Worm (Caenorhabditis elegans) whole organism, early embryonic: Measurements from ENCODE around the gene str-168.

Experiments
- F13C5.2 ChIP-seq: sonication (generic microtip); optimal IDR thresholded peaks from 2 replicates; lab custom pipeline; 2017; ENCODE audit warnings: mild to moderate bottlenecking, missing genetic modification characterization, inconsistent platforms, missing compliant biosample characterization
- aly-1 ChIP-seq: sonication (generic microtip); optimal IDR thresholded peaks from 2 replicates; lab custom pipeline; 2016; ENCODE audit warnings: missing genetic modification characterization, missing compliant biosample characterization
- ama-1 ChIP-seq: fragments of 150-350 bp; optimal IDR thresholded peaks from 2 replicates; lab custom pipeline; 2014
- ceh-13 ChIP-seq: fragments of 200-800 bp; sonication (Bioruptor generic); optimal IDR thresholded peaks from 2 replicates; lab custom pipeline; 2018; ENCODE audit warnings: mild to moderate bottlenecking, missing genetic modification characterization, missing compliant biosample characterization
- ceh-36 ChIP-seq: sonication (generic microtip); optimal IDR thresholded peaks from 2 replicates; lab custom pipeline; 2016; ENCODE audit warnings: missing genetic modification characterization, inconsistent platforms, missing compliant biosample characterization
- flt-1 ChIP-seq: fragments of 200-800 bp; sonication (Bioruptor generic); IDR thresholded peaks from 2 replicates; pipeline ENCODE4 v1.3.6; 2022; ENCODE audit warnings: missing genetic modification characterization, missing compliant biosample characterization
- hmbx-1 ChIP-seq: sonication (generic microtip); optimal IDR thresholded peaks from 2 replicates; lab custom pipeline; 2016; ENCODE audit warnings: mild to moderate bottlenecking, missing genetic modification characterization, missing compliant biosample characterization
- hmg-4 ChIP-seq: fragments of 200-800 bp; sonication (Bioruptor generic); optimal IDR thresholded peaks from 2 replicates; lab custom pipeline; 2018; ENCODE audit warnings: mild to moderate bottlenecking, missing genetic modification characterization, missing compliant biosample characterization
- hnd-1 ChIP-seq: sonication (generic microtip); optimal IDR thresholded peaks from 2 replicates; lab custom pipeline; 2016; ENCODE audit warnings: missing genetic modification characterization, missing compliant biosample characterization
- scrt-1 ChIP-seq: fragments of 200-800 bp; sonication (Bioruptor generic); IDR thresholded peaks from 2 replicates; pipeline ENCODE4 v1.3.6; 2022; ENCODE audit warnings: missing genetic modification characterization, missing compliant biosample characterization
- sea-1 ChIP-seq: fragments of 200-800 bp; sonication (Bioruptor generic); conservative IDR thresholded peaks from 2 replicates; pipeline ENCODE4 v1.3.6; 2022; ENCODE audit warnings: missing genetic modification characterization, missing compliant biosample characterization
- tbx-11 ChIP-seq: fragments of 200-800 bp; sonication (Bioruptor generic); IDR thresholded peaks from 2 replicates; pipeline ENCODE4 v1.3.6; 2022; ENCODE audit warnings: missing genetic modification characterization, missing compliant biosample characterization
- tbx-37 ChIP-seq: fragments of 200-800 bp; sonication (Bioruptor generic); conservative IDR thresholded peaks from 2 replicates; pipeline ENCODE4 v1.3.6; 2022; ENCODE audit warnings: missing genetic modification reagents, missing genetic modification characterization, missing compliant biosample characterization
- tra-4 ChIP-seq: sonication (generic microtip); optimal IDR thresholded peaks from 2 replicates; lab custom pipeline; 2017; ENCODE audit warnings: missing genetic modification characterization, missing compliant biosample characterization

ce11 chrIV:4963834-4964233 is 25.1 kb downstream of the str-168 start, which contains the start of gene txt-3:
- TF ChIP-seq ama-1 (lab: Kevin White, UChicago) (no peak), hmbx-1 (tag; lab: Kevin White, UChicago) (no peak), flt-1 (GFP tag; lab: Robert Waterston, UW) (no peak), scrt-1 (GFP tag; lab: Robert Waterston, UW) (no peak), ceh-13 (GFP tag; lab: Kevin White, UChicago) (no peak), aly-1 (no peak), F13C5.2 (no peak), hnd-1 (tag; lab: Kevin White, UChicago) (no peak), tra-4 (tag; lab: Kevin White, UChicago) (no peak), tbx-11 (GFP tag; lab: Robert Waterston, UW) (no peak), tbx-37 (GFP tag; lab: Robert Waterston, UW) (no peak), sea-1 (GFP tag; lab: Robert Waterston, UW) (no peak), hmg-4 (no peak), ceh-36 (no peak)
